Fruit fly (Drosophila melanogaster) S2 (cell line): ENCODE measurements around the gene Rab14.

Experiments used
- CG8478 ChIP-seq: fragments of >200 bp; optimal IDR thresholded peaks from 2 replicates; lab custom pipeline; 2018
- CTCF ChIP-seq, 2 experiments: fragments of >200 bp; optimal IDR thresholded peaks; 2 replicates each; lab custom pipeline; 2018

dm6 chr2L:14308232-14308631 is 46.7 kb upstream of the Rab14 start:
- TF ChIP-seq CTCF (optimal IDR thresholded peaks at IDR 0.05; lab: Kevin White, UChicago) (no peak), CG8478 (lab: Kevin White, UChicago) (no peak)
